Fruit fly (Drosophila melanogaster) whole organism, embryonic: Measurements from ENCODE around the gene GCC88.
A peak's percentile ranks its signal among the peaks of the same experiment; 100 is the strongest.

Source experiments
- Bgb ChIP-seq: fragments of 200-800 bp; sonication (Bioruptor generic); IDR thresholded peaks from 2 replicates; pipeline ENCODE4 v1.3.6; 2022; ENCODE audit warnings: missing biosample characterization, missing genetic modification characterization; ENCODE audit not compliant: partially characterized antibody
- CG14710 ChIP-seq: fragments of 200-800 bp; sonication (Bioruptor generic); optimal IDR thresholded peaks from 3 replicates; lab custom pipeline; 2019; ENCODE audit warnings: missing biosample characterization, mild to moderate bottlenecking, missing genetic modification characterization, moderate library complexity
- CG15073 ChIP-seq: fragments of 200-800 bp; sonication (Bioruptor generic); optimal IDR thresholded peaks from 2 replicates; lab custom pipeline; 2016; ENCODE audit warnings: missing biosample characterization, missing genetic modification characterization
- CG16779 ChIP-seq: fragments of 200-800 bp; sonication (Bioruptor generic); IDR thresholded peaks from 2 replicates; pipeline ENCODE4 v1.3.6; 2022; ENCODE audit warnings: missing biosample characterization, missing genetic modification characterization
- CG18764 ChIP-seq: fragments of 200-800 bp; sonication (Bioruptor generic); optimal IDR thresholded peaks from 3 replicates; lab custom pipeline; 2016; ENCODE audit warnings: missing biosample characterization, missing genetic modification characterization
- CG2199 ChIP-seq: fragments of 200-800 bp; sonication (Bioruptor generic); IDR thresholded peaks from 3 replicates; pipeline ENCODE4 v1.3.6; 2022; ENCODE audit warnings: missing biosample characterization, missing genetic modification characterization
- CG3065 ChIP-seq: fragments of 200-800 bp; sonication (Bioruptor generic); optimal IDR thresholded peaks from 2 replicates; lab custom pipeline; 2016; ENCODE audit warnings: missing biosample characterization, missing genetic modification characterization
- CG32767 ChIP-seq: fragments of 200-800 bp; sonication (Bioruptor generic); IDR thresholded peaks from 2 replicates; pipeline ENCODE4 v1.3.6; 2022; ENCODE audit warnings: missing biosample characterization, missing genetic modification characterization
- CG33557 ChIP-seq: fragments of 200-800 bp; sonication (Bioruptor generic); optimal IDR thresholded peaks from 2 replicates; lab custom pipeline; 2019; ENCODE audit warnings: missing biosample characterization, mild to moderate bottlenecking, missing genetic modification characterization, moderate library complexity
- CG42726 ChIP-seq: fragments of 200-800 bp; sonication (Bioruptor generic); IDR thresholded peaks from 2 replicates; pipeline ENCODE4 v1.3.6; 2022; ENCODE audit warnings: missing biosample characterization, missing genetic modification characterization; ENCODE audit not compliant: partially characterized antibody
- CG4360 ChIP-seq: fragments of 200-800 bp; sonication (Bioruptor generic); IDR thresholded peaks from 2 replicates; pipeline ENCODE4 v1.3.6; 2022; ENCODE audit warnings: missing biosample characterization, missing genetic modification characterization
- CG6654 ChIP-seq: fragments of 200-800 bp; sonication (Bioruptor generic); optimal IDR thresholded peaks from 2 replicates; lab custom pipeline; 2017; ENCODE audit warnings: missing biosample characterization, mild to moderate bottlenecking, missing genetic modification characterization
- CG7839 ChIP-seq: fragments of 200-800 bp; sonication (Bioruptor generic); optimal IDR thresholded peaks from 3 replicates; lab custom pipeline; 2018; ENCODE audit warnings: missing biosample characterization, mild to moderate bottlenecking, missing genetic modification characterization, moderate library complexity
- D ChIP-seq, 2 experiments: fragments of 200-800 bp in 1 of 2; fragments of >200 bp in 1 of 2; sonication (Bioruptor generic) in 1 of 2; optimal IDR thresholded peaks; 2 replicates in 1 of 2; 3 replicates in 1 of 2; lab custom pipeline; 2017; ENCODE audit warnings: mild to moderate bottlenecking in 1 of 2, missing biosample characterization in 1 of 2, missing genetic modification characterization in 1 of 2, missing genetic modification reagents in 1 of 2
- Dll ChIP-seq: fragments of 200-800 bp; sonication (Bioruptor generic); IDR thresholded peaks from 4 replicates; pipeline ENCODE4 v1.3.6; 2022; ENCODE audit warnings: missing biosample characterization, missing genetic modification characterization; ENCODE audit not compliant: partially characterized antibody
- Ets65A ChIP-seq: fragments of 200-800 bp; sonication (Bioruptor generic); peaks from one replicate; lab custom pipeline; 2016; ENCODE audit warnings: missing biosample characterization, missing genetic modification characterization
- H2.0 ChIP-seq: fragments of 200-800 bp; sonication (Bioruptor generic); IDR thresholded peaks from 2 replicates; pipeline ENCODE4 v1.3.6; 2022; ENCODE audit warnings: missing biosample characterization, missing genetic modification characterization
- HmgD ChIP-seq: fragments of 200-800 bp; sonication (Bioruptor generic); optimal IDR thresholded peaks from 3 replicates; lab custom pipeline; 2016; ENCODE audit warnings: missing biosample characterization, missing genetic modification characterization
- Hmx ChIP-seq: fragments of 200-800 bp; sonication (Bioruptor generic); optimal IDR thresholded peaks from 2 replicates; lab custom pipeline; 2016; ENCODE audit warnings: missing biosample characterization, missing genetic modification characterization
- Med ChIP-seq: fragments of 200-800 bp; sonication (Bioruptor generic); peaks from one replicate; lab custom pipeline; 2016; ENCODE audit warnings: missing biosample characterization, missing genetic modification characterization, mild to moderate bottlenecking, inconsistent platforms, moderate library complexity
- Poxn ChIP-seq: fragments of 200-800 bp; sonication (Bioruptor generic); IDR thresholded peaks from 2 replicates; pipeline ENCODE4 v1.3.6; 2022; ENCODE audit warnings: missing biosample characterization, missing genetic modification characterization
- Xrp1 ChIP-seq: fragments of 200-800 bp; sonication (Bioruptor generic); IDR thresholded peaks from 2 replicates; pipeline ENCODE4 v1.3.6; 2022; ENCODE audit warnings: missing biosample characterization, missing genetic modification characterization
- chm ChIP-seq: fragments of 200-800 bp; sonication (Bioruptor generic); IDR thresholded peaks from 2 replicates; pipeline ENCODE4 v1.3.6; 2022; ENCODE audit warnings: missing biosample characterization, missing genetic modification characterization
- cwo ChIP-seq: fragments of 200-800 bp; sonication (Bioruptor generic); optimal IDR thresholded peaks from 3 replicates; lab custom pipeline; 2017; ENCODE audit warnings: missing biosample characterization, missing genetic modification characterization, mild to moderate bottlenecking, moderate library complexity, missing genetic modification reagents
- dm ChIP-seq: fragments of 200-800 bp; sonication (Bioruptor generic); optimal IDR thresholded peaks from 3 replicates; lab custom pipeline; 2016; ENCODE audit warnings: missing biosample characterization, missing genetic modification characterization
- fd96Cb ChIP-seq: fragments of 200-800 bp; sonication (Bioruptor generic); optimal IDR thresholded peaks from 2 replicates; lab custom pipeline; 2018; ENCODE audit warnings: missing biosample characterization, mild to moderate bottlenecking, missing genetic modification characterization, moderate library complexity
- grau ChIP-seq: fragments of 200-800 bp; optimal IDR thresholded peaks from 3 replicates; lab custom pipeline; 2019; ENCODE audit warnings: missing biosample characterization, mild to moderate bottlenecking, missing genetic modification characterization, moderate library complexity
- grn ChIP-seq: fragments of 200-800 bp; sonication (Bioruptor generic); optimal IDR thresholded peaks from 3 replicates; lab custom pipeline; 2017; ENCODE audit warnings: missing biosample characterization, missing genetic modification characterization
- gsb-n ChIP-seq: fragments of 200-800 bp; sonication (Bioruptor generic); optimal IDR thresholded peaks from 3 replicates; lab custom pipeline; 2018; ENCODE audit warnings: missing biosample characterization, mild to moderate bottlenecking, missing genetic modification characterization
- hkb ChIP-seq, 2 experiments: fragments of 200-800 bp in 1 of 2; fragments of >200 bp in 1 of 2; sonication (Bioruptor generic) in 1 of 2; IDR thresholded peaks in 1 of 2; optimal IDR thresholded peaks in 1 of 2; 2 replicates each; pipeline versions ENCODE4 v1.3.6 to Lab custom; 2017 to 2022; ENCODE audit warnings: missing biosample characterization in 1 of 2, missing genetic modification characterization in 1 of 2
- luna ChIP-seq: fragments of 200-800 bp; sonication (Bioruptor generic); optimal IDR thresholded peaks from 2 replicates; lab custom pipeline; 2016; ENCODE audit warnings: missing biosample characterization, missing genetic modification characterization
- pho ChIP-seq: fragments of 200-800 bp; sonication (Bioruptor generic); optimal IDR thresholded peaks from 2 replicates; lab custom pipeline; 2016; ENCODE audit warnings: missing biosample characterization, missing genetic modification characterization
- phol ChIP-seq: fragments of 200-800 bp; sonication (Bioruptor generic); optimal IDR thresholded peaks from 3 replicates; lab custom pipeline; 2018; ENCODE audit warnings: missing biosample characterization, mild to moderate bottlenecking, missing genetic modification characterization, moderate library complexity
- pzg ChIP-seq: fragments of 200-800 bp; sonication (Bioruptor generic); optimal IDR thresholded peaks from 3 replicates; lab custom pipeline; 2018; ENCODE audit warnings: missing biosample characterization, mild to moderate bottlenecking, missing genetic modification characterization, moderate library complexity
- sc ChIP-seq, 3 experiments: fragments of >200 bp in 2 of 3; fragments of 200-800 bp in 1 of 3; sonication (Bioruptor generic) in 1 of 3; optimal IDR thresholded peaks; 2 replicates in 2 of 3; 3 replicates in 1 of 3; lab custom pipeline; 2017; ENCODE audit warnings: mild to moderate bottlenecking in 1 of 3, missing biosample characterization in 1 of 3, missing genetic modification characterization in 1 of 3, missing genetic modification reagents in 1 of 3
- sd ChIP-seq: fragments of 200-800 bp; sonication (Bioruptor generic); optimal IDR thresholded peaks from 3 replicates; lab custom pipeline; 2018; ENCODE audit warnings: missing biosample characterization, mild to moderate bottlenecking, missing genetic modification characterization, moderate library complexity
- sob ChIP-seq: fragments of 200-800 bp; sonication (Bioruptor generic); IDR thresholded peaks from 2 replicates; pipeline ENCODE4 v1.3.6; 2022; ENCODE audit warnings: missing biosample characterization, missing genetic modification characterization
- sug ChIP-seq: fragments of 200-800 bp; optimal IDR thresholded peaks from 2 replicates; lab custom pipeline; 2019; ENCODE audit warnings: missing biosample characterization, mild to moderate bottlenecking, missing genetic modification characterization, moderate library complexity
- twi ChIP-seq: fragments of 200-800 bp; optimal IDR thresholded peaks from 2 replicates; lab custom pipeline; 2019; ENCODE audit warnings: missing biosample characterization, mild to moderate bottlenecking, missing genetic modification characterization, moderate library complexity
- vnd ChIP-seq: fragments of 200-800 bp; sonication (Bioruptor generic); IDR thresholded peaks from 3 replicates; pipeline ENCODE4 v1.3.6; 2022; ENCODE audit warnings: missing biosample characterization, missing genetic modification characterization; ENCODE audit not compliant: partially characterized antibody
- zen ChIP-seq: fragments of 200-800 bp; sonication (Bioruptor generic); optimal IDR thresholded peaks from 3 replicates; lab custom pipeline; 2018; ENCODE audit warnings: missing biosample characterization, mild to moderate bottlenecking, missing genetic modification characterization, moderate library complexity

Gene GCC88

dm6 chr3R:11225220-11225619 lies 5.2 kb downstream of the GCC88 start, which contains the start of gene scpr-C:
Gene scpr-C (plus strand): TSS chr3R:11225520.
- TF ChIP-seq CG15073 (GFP tag; lab: Kevin White, UChicago) (no peak), Med (GFP tag; lab: Kevin White, UChicago) (peak; percentile 76), CG16779 (GFP tag; lab: Robert Waterston, UW) (0 out of 2 replicates have a peak, but pooled peaks have one; percentile 13), sob (GFP tag; lab: Robert Waterston, UW) (peak; percentile 14; the same call in 1 of the 2 replicates), CG42726 (GFP tag; lab: Robert Waterston, UW) (0 out of 2 replicates have a peak, but pooled peaks have one; percentile 17), CG3065 (GFP tag; lab: Kevin White, UChicago) (no peak), chm (GFP tag; lab: Robert Waterston, UW) (peak; percentile 41; the same call in 1 of the 2 replicates)
- TF ChIP-seq, all 482 proteins: peak for 5

dm6 chr3R:11224478-11224877 lies 5.9 kb downstream of the GCC88 start:
- TF ChIP-seq Bgb (GFP tag; lab: Robert Waterston, UW) (0 out of 2 replicates have a peak, but pooled peaks have one; percentile 35), gsb-n (tag; lab: Kevin White, UChicago) (no peak), Ets65A (GFP tag; lab: Kevin White, UChicago) (peak; percentile 91), Med (GFP tag; lab: Kevin White, UChicago) (peak; percentile 59), sd (tag; lab: Kevin White, UChicago) (no peak)

dm6 chr3R:11222587-11222986 lies 7.8 kb downstream of the GCC88 start:
- TF ChIP-seq D (optimal IDR thresholded peaks at IDR 0.05; lab: Kevin White, UChicago), result no peak
- TF ChIP-seq D (GFP tag; optimal IDR thresholded peaks at IDR 0.05; lab: Kevin White, UChicago), result no peak
- peak; percentile 17 for TF ChIP-seq twi (tag; lab: Kevin White, UChicago)
- peak; percentile 56; the same call in 1 of the 2 replicates for TF ChIP-seq CG32767 (GFP tag; lab: Robert Waterston, UW)
- peak; percentile 92 for TF ChIP-seq phol
- peak; percentile 50 for TF ChIP-seq dm (GFP tag; lab: Kevin White, UChicago)
- peak; percentile 12; the same call in 1 of the 2 replicates for TF ChIP-seq CG4360 (GFP tag; lab: Robert Waterston, UW)

- TF ChIP-seq H2.0 (peak; percentile 47), CG6654 (GFP tag; lab: Kevin White, UChicago) (peak; percentile 9), hkb (optimal IDR thresholded peaks at IDR 0.05; lab: Kevin White, UChicago) (peak; percentile 93), hkb (GFP tag; IDR thresholded peaks at IDR 0.05; lab: Robert Waterston, UW) (peak; percentile 67), CG18764 (peak; percentile 62), HmgD (GFP tag; lab: Kevin White, UChicago) (peak; percentile 23), Dll (GFP tag; lab: Robert Waterston, UW) (no peak), CG14710 (tag; lab: Kevin White, UChicago) (peak; percentile 91), Hmx (GFP tag; lab: Kevin White, UChicago) (no peak), sc (optimal IDR thresholded peaks at IDR 0.05; lab: Kevin White, UChicago) (no peak), sc (GFP tag; optimal IDR thresholded peaks at IDR 0.05; lab: Kevin White, UChicago) (peak; percentile 54), pzg (GFP tag; lab: Kevin White, UChicago) (peak; percentile 99), zen (tag; lab: Kevin White, UChicago) (peak; percentile 60), Xrp1 (GFP tag; lab: Robert Waterston, UW) (peak; percentile 44), pho (GFP tag; lab: Kevin White, UChicago) (peak; percentile 47), sug (tag; lab: Kevin White, UChicago) (peak; percentile 70), Poxn (GFP tag; lab: Robert Waterston, UW) (no peak), grn (GFP tag; lab: Kevin White, UChicago) (peak; percentile 65), cwo (peak; percentile 61), luna (GFP tag; lab: Kevin White, UChicago) (peak; percentile 50), vnd (no peak), grau (tag; lab: Kevin White, UChicago) (peak; percentile 77), CG33557 (GFP tag; lab: Kevin White, UChicago) (peak; percentile 45), fd96Cb (tag; lab: Kevin White, UChicago) (peak; percentile 51), CG7839 (tag; lab: Kevin White, UChicago) (peak; percentile 77), CG2199 (GFP tag; lab: Robert Waterston, UW) (no peak)
Measured at dm6 chr3R:11221437-11222230, 8.8 kb downstream of the GCC88 start, which contains the start of the genes CG6693 and RpL3. Gene CG6693 (minus strand): TSS chr3R:11221639. Gene RpL3 (plus strand): TSS chr3R:11221894.
